Worm (Caenorhabditis elegans) whole organism, young adult: ENCODE measurements around the gene C24A3.9.

Experiments
- B0035.1 ChIP-seq: sonication (generic microtip); optimal IDR thresholded peaks from 2 replicates; lab custom pipeline; 2016; ENCODE audit warnings: missing genetic modification characterization, mild to moderate bottlenecking, missing compliant biosample characterization, missing genotype, missing genetic modification reagents
- B0261.1 ChIP-seq: sonication (generic microtip); optimal IDR thresholded peaks from 2 replicates; lab custom pipeline; 2016; ENCODE audit warnings: mild to moderate bottlenecking, missing genetic modification characterization, moderate library complexity, missing compliant biosample characterization
- C06A6.2 ChIP-seq: fragments of 200-800 bp; sonication (Bioruptor generic); conservative IDR thresholded peaks from 2 replicates; pipeline ENCODE4 v1.3.6; 2022; ENCODE audit warnings: missing genetic modification characterization, missing compliant biosample characterization
- C17E4.6 ChIP-seq: fragments of 200-800 bp; sonication (Bioruptor generic); IDR thresholded peaks from 2 replicates; pipeline ENCODE4 v1.3.6; 2022; ENCODE audit warnings: missing genetic modification reagents, missing genetic modification characterization, missing compliant biosample characterization
- D2030.7 ChIP-seq: fragments of 200-800 bp; sonication (Bioruptor generic); IDR thresholded peaks from 2 replicates; pipeline ENCODE4 v1.3.6; 2022; ENCODE audit warnings: missing genetic modification reagents, missing genetic modification characterization, missing compliant biosample characterization
- F23B12.7 ChIP-seq: sonication (generic microtip); optimal IDR thresholded peaks from 2 replicates; lab custom pipeline; 2017; ENCODE audit warnings: missing genetic modification characterization, mild to moderate bottlenecking, missing compliant biosample characterization, antibody characterized with exemption, moderate library complexity; ENCODE audit not compliant: insufficient read depth
- F55B11.4 ChIP-seq: sonication (generic microtip); optimal IDR thresholded peaks from 2 replicates; lab custom pipeline; 2016; ENCODE audit warnings: missing compliant biosample characterization, missing genetic modification characterization, borderline replicate concordance; ENCODE audit not compliant: insufficient read depth
- F57A8.1 ChIP-seq: fragments of 200-800 bp; sonication (Bioruptor generic); optimal IDR thresholded peaks from 2 replicates; lab custom pipeline; 2018; ENCODE audit warnings: mild to moderate bottlenecking, missing genetic modification characterization, moderate library complexity, missing compliant biosample characterization
- F57C9.4 ChIP-seq: sonication (generic microtip); optimal IDR thresholded peaks from 2 replicates; lab custom pipeline; 2017; ENCODE audit warnings: mild to moderate bottlenecking, missing genetic modification characterization, missing compliant biosample characterization
- T26A5.8 ChIP-seq: sonication (generic microtip); optimal IDR thresholded peaks from 2 replicates; lab custom pipeline; 2016; ENCODE audit warnings: missing genetic modification characterization, missing compliant biosample characterization
- Y56A3A.18 ChIP-seq: fragments of 200-800 bp; sonication (Bioruptor generic); IDR thresholded peaks from 2 replicates; pipeline ENCODE4 v1.3.6; 2022; ENCODE audit warnings: missing genetic modification reagents, missing genetic modification characterization, missing compliant biosample characterization
- ZK185.1 ChIP-seq: sonication (generic microtip); optimal IDR thresholded peaks from 2 replicates; lab custom pipeline; 2016; ENCODE audit warnings: mild to moderate bottlenecking, missing genetic modification characterization, missing compliant biosample characterization; ENCODE audit not compliant: poor library complexity, severe bottlenecking
- ama-1 ChIP-seq, 3 experiments: fragments of 150-350 bp in 1 of 3; sonication (generic microtip) in 2 of 3; optimal IDR thresholded peaks; 2 replicates each; lab custom pipeline; 2014 to 2018; ENCODE audit warnings: missing biosample characterization in 2 of 3, missing genetic modification characterization in 2 of 3, missing genetic modification reagents in 2 of 3
- atf-7 ChIP-seq: sonication (generic microtip); optimal IDR thresholded peaks from 2 replicates; lab custom pipeline; 2017; ENCODE audit warnings: mild to moderate bottlenecking, missing genetic modification characterization, missing compliant biosample characterization
- athp-1 ChIP-seq: sonication (generic microtip); optimal IDR thresholded peaks from 2 replicates; lab custom pipeline; 2017; ENCODE audit warnings: mild to moderate bottlenecking, missing genetic modification characterization, missing compliant biosample characterization
- attf-5 ChIP-seq: fragments of 200-800 bp; sonication (Bioruptor generic); optimal IDR thresholded peaks from 2 replicates; lab custom pipeline; 2018; ENCODE audit warnings: mild to moderate bottlenecking, missing genetic modification characterization, missing compliant biosample characterization
- attf-6 ChIP-seq: fragments of 200-800 bp; sonication (Bioruptor generic); IDR thresholded peaks from 2 replicates; pipeline ENCODE4 v1.3.6; 2022; ENCODE audit warnings: missing genetic modification reagents, missing genetic modification characterization, missing compliant biosample characterization
- ccch-3 ChIP-seq: fragments of 200-800 bp; sonication (Bioruptor generic); optimal IDR thresholded peaks from 2 replicates; lab custom pipeline; 2018; ENCODE audit warnings: mild to moderate bottlenecking, missing genetic modification characterization, missing compliant biosample characterization
- ceh-40 ChIP-seq: fragments of 200-800 bp; sonication (Bioruptor generic); IDR thresholded peaks from 2 replicates; pipeline ENCODE4 v1.3.6; 2022; ENCODE audit warnings: missing genetic modification characterization, missing compliant biosample characterization
- efl-1 ChIP-seq: fragments of 150-350 bp; optimal IDR thresholded peaks from 2 replicates; lab custom pipeline; 2014; ENCODE audit warnings: missing biosample characterization, missing genetic modification reagents, missing genetic modification characterization
- egl-18 ChIP-seq: fragments of 200-800 bp; sonication (Bioruptor generic); IDR thresholded peaks from 2 replicates; pipeline ENCODE4 v1.3.6; 2022; ENCODE audit warnings: missing genetic modification reagents, missing genetic modification characterization, missing compliant biosample characterization
- egl-44 ChIP-seq: fragments of 200-800 bp; sonication (Bioruptor generic); IDR thresholded peaks from 2 replicates; pipeline ENCODE4 v1.3.6; 2022; ENCODE audit warnings: missing genetic modification reagents, missing genetic modification characterization, missing compliant biosample characterization
- ets-4 ChIP-seq: fragments of 200-800 bp; sonication (Bioruptor generic); optimal IDR thresholded peaks from 2 replicates; lab custom pipeline; 2018; ENCODE audit warnings: mild to moderate bottlenecking, missing genetic modification characterization, missing compliant biosample characterization
- hlh-12 ChIP-seq: sonication (generic microtip); optimal IDR thresholded peaks from 2 replicates; lab custom pipeline; 2016; ENCODE audit warnings: missing genetic modification characterization, missing compliant biosample characterization
- hmg-1.2 ChIP-seq: fragments of 200-800 bp; sonication (Bioruptor generic); IDR thresholded peaks from 2 replicates; pipeline ENCODE4 v1.3.6; 2022; ENCODE audit warnings: missing genetic modification reagents, missing genetic modification characterization, missing compliant biosample characterization
- hsf-1 ChIP-seq: fragments of 200-800 bp; sonication (Bioruptor generic); IDR thresholded peaks from 2 replicates; pipeline ENCODE4 v1.3.6; 2022; ENCODE audit warnings: missing genetic modification reagents, missing genetic modification characterization, missing compliant biosample characterization
- lin-35 ChIP-seq, 3 experiments: fragments of 150-350 bp in 2 of 3; sonication (generic microtip) in 1 of 3; optimal IDR thresholded peaks; 2 replicates each; lab custom pipeline; 2014 to 2018; ENCODE audit warnings: missing biosample characterization in 3 of 3, missing genetic modification characterization in 3 of 3, missing genetic modification reagents in 3 of 3
- nfya-1 ChIP-seq: sonication (generic microtip); optimal IDR thresholded peaks from 2 replicates; lab custom pipeline; 2017; ENCODE audit warnings: antibody characterized with exemption, missing compliant biosample characterization, missing genetic modification characterization, borderline replicate concordance; ENCODE audit not compliant: insufficient read depth
- nhr-120 ChIP-seq: fragments of 200-800 bp; sonication (Bioruptor generic); IDR thresholded peaks from 2 replicates; pipeline ENCODE4 v1.3.6; 2022; ENCODE audit warnings: missing genetic modification characterization, missing compliant biosample characterization
- nhr-80 ChIP-seq: sonication (generic microtip); optimal IDR thresholded peaks from 2 replicates; lab custom pipeline; 2016; ENCODE audit warnings: missing genetic modification characterization, missing compliant biosample characterization
- rpc-1 ChIP-seq, 2 experiments: fragments of 150-350 bp in 1 of 2; sonication (generic microtip) in 1 of 2; optimal IDR thresholded peaks; 2 replicates each; lab custom pipeline; 2014 to 2018; ENCODE audit warnings: missing biosample characterization in 1 of 2, missing genetic modification characterization in 1 of 2, missing genetic modification reagents in 1 of 2, missing genotype in 1 of 2
- sea-2 ChIP-seq: fragments of 200-800 bp; sonication (Bioruptor generic); IDR thresholded peaks from 2 replicates; pipeline ENCODE4 v1.3.6; 2022; ENCODE audit warnings: missing genetic modification characterization, missing compliant biosample characterization
- snpc-3.4 ChIP-seq: sonication (generic microtip); optimal IDR thresholded peaks from 2 replicates; lab custom pipeline; 2017; ENCODE audit warnings: missing genetic modification characterization, mild to moderate bottlenecking, missing compliant biosample characterization, antibody characterized with exemption, moderate library complexity, missing genotype, missing genetic modification reagents
- snpc-4 ChIP-seq, 5 experiments: fragments of 150-350 bp in 1 of 5; sonication (generic microtip) in 4 of 5; optimal IDR thresholded peaks; 2 replicates each; lab custom pipeline; 2014 to 2018; ENCODE audit warnings: missing genetic modification characterization in 5 of 5, missing biosample characterization in 3 of 5, antibody characterized with exemption in 2 of 5, mild to moderate bottlenecking in 2 of 5, missing compliant biosample characterization in 2 of 5, missing genotype in 2 of 5, moderate library complexity in 2 of 5, missing genetic modification reagents in 1 of 5
- tbp1 ChIP-seq: fragments of 200-800 bp; sonication (Bioruptor generic); optimal IDR thresholded peaks from 2 replicates; lab custom pipeline; 2018; ENCODE audit warnings: mild to moderate bottlenecking, missing genetic modification characterization, missing compliant biosample characterization
- unc-62 ChIP-seq: fragments of 150-350 bp; optimal IDR thresholded peaks from 2 replicates; lab custom pipeline; 2014; ENCODE audit warnings: missing biosample characterization, missing genetic modification reagents, missing genetic modification characterization
- ztf-26 ChIP-seq: sonication (generic microtip); optimal IDR thresholded peaks from 2 replicates; lab custom pipeline; 2017; ENCODE audit warnings: missing genetic modification characterization, missing compliant biosample characterization
- ztf-6 ChIP-seq: fragments of 200-800 bp; sonication (Bioruptor generic); IDR thresholded peaks from 2 replicates; pipeline ENCODE4 v1.3.6; 2022; ENCODE audit warnings: missing genetic modification reagents, missing genetic modification characterization, missing compliant biosample characterization

The C24A3.9 gene

ce11 chrX:8969111-8970048 is 40.9 kb downstream of the C24A3.9 start (continued):
- TF ChIP-seq nhr-80 (peak; percentile 6), ZK185.1 (tag; lab: Kevin White, UChicago) (peak; percentile 54), tbp1 (GFP tag; lab: Kevin White, UChicago) (peak; percentile 87), Y56A3A.18 (0 out of 2 replicates have a peak, but pooled peaks have one; percentile 75), hsf-1 (GFP tag; lab: Robert Waterston, UW) (0 out of 2 replicates have a peak, but pooled peaks have one; percentile 34), ztf-6 (GFP tag; lab: Robert Waterston, UW) (no peak), snpc-3.4 (no peak), F23B12.7 (peak; percentile 7), T26A5.8 (tag; lab: Kevin White, UChicago) (peak; percentile 34), nhr-120 (GFP tag; lab: Robert Waterston, UW) (no peak), D2030.7 (peak; percentile 84), rpc-1 (optimal IDR thresholded peaks at IDR 0.05; lab: Kevin White, UChicago) (peak; percentile 81), rpc-1 (tag; optimal IDR thresholded peaks at IDR 0.05; lab: Kevin White, UChicago) (peak; percentile 87), ceh-40 (GFP tag; lab: Robert Waterston, UW) (peak; percentile 61; the same call in 1 of the 2 replicates), atf-7 (tag; lab: Kevin White, UChicago) (peak; percentile 36), ama-1 (optimal IDR thresholded peaks at IDR 0.05; lab: Kevin White, UChicago) (no peak), ama-1 (GFP tag; optimal IDR thresholded peaks at IDR 0.05; lab: Kevin White, UChicago) (peak in 1 of 2 experiments; percentile 27), unc-62 (no peak), egl-18 (GFP tag; lab: Robert Waterston, UW) (no peak), ztf-26 (tag; lab: Kevin White, UChicago) (peak; percentile 75), efl-1 (GFP tag; lab: Kevin White, UChicago) (no peak), ccch-3 (GFP tag; lab: Kevin White, UChicago) (no peak), hmg-1.2 (GFP tag; lab: Robert Waterston, UW) (peak; percentile 72), lin-35 (GFP tag; optimal IDR thresholded peaks at IDR 0.05; lab: Kevin White, UChicago) (no peak), attf-5 (GFP tag; lab: Kevin White, UChicago) (peak; percentile 36), ets-4 (GFP tag; lab: Kevin White, UChicago) (no peak), B0261.1 (peak; percentile 89), F57C9.4 (tag; lab: Kevin White, UChicago) (no peak), C06A6.2 (no peak), nfya-1 (no peak), sea-2 (no peak), egl-44 (GFP tag; lab: Robert Waterston, UW) (peak; percentile 39; the same call in 1 of the 2 replicates), athp-1 (tag; lab: Kevin White, UChicago) (peak; percentile 41), B0035.1 (tag; lab: Kevin White, UChicago) (no peak), F55B11.4 (no peak), attf-6 (peak; percentile 44; the same call in 1 of the 2 replicates), hlh-12 (tag; lab: Kevin White, UChicago) (no peak), C17E4.6 (no peak), F57A8.1 (GFP tag; lab: Kevin White, UChicago) (no peak), snpc-4 (GFP tag; optimal IDR thresholded peaks at IDR 0.05; lab: Kevin White, UChicago) (peak; percentile 25), snpc-4 (tag; optimal IDR thresholded peaks at IDR 0.05; lab: Kevin White, UChicago) (peak in 2 of 4 experiments; percentile 24 to 64)
